Fruit fly (Drosophila melanogaster) whole organism, prepupa: Measurements from ENCODE around the gene CG31661.

Experiments used
- Blimp-1 ChIP-seq: fragments of 200-800 bp; sonication (Bioruptor generic); optimal IDR thresholded peaks from 3 replicates; lab custom pipeline; 2017; ENCODE audit warnings: missing biosample characterization, missing genetic modification characterization, mild to moderate bottlenecking, moderate library complexity, missing genetic modification reagents
- CG10631 ChIP-seq: fragments of 200-800 bp; sonication (Bioruptor generic); optimal IDR thresholded peaks from 2 replicates; lab custom pipeline; 2016; ENCODE audit warnings: missing biosample characterization, missing genetic modification characterization
- CG10669 ChIP-seq: fragments of 200-800 bp; sonication (Bioruptor generic); optimal IDR thresholded peaks from 3 replicates; lab custom pipeline; 2018; ENCODE audit warnings: missing biosample characterization, mild to moderate bottlenecking, missing genetic modification characterization, moderate library complexity
- CG11762 ChIP-seq: fragments of 200-800 bp; sonication (Bioruptor generic); optimal IDR thresholded peaks from 3 replicates; lab custom pipeline; 2016; ENCODE audit warnings: missing biosample characterization, missing genetic modification characterization; ENCODE audit not compliant: insufficient read depth
- CG11902 ChIP-seq: fragments of 200-800 bp; sonication (Bioruptor generic); optimal IDR thresholded peaks from 3 replicates; lab custom pipeline; 2016; ENCODE audit warnings: missing biosample characterization, missing genetic modification characterization
- CG1621 ChIP-seq: fragments of 200-800 bp; sonication (Bioruptor generic); optimal IDR thresholded peaks from 3 replicates; lab custom pipeline; 2018; ENCODE audit warnings: missing biosample characterization, mild to moderate bottlenecking, missing genetic modification characterization
- CG16779 ChIP-seq: fragments of 200-800 bp; sonication (Bioruptor generic); optimal IDR thresholded peaks from 3 replicates; lab custom pipeline; 2017; ENCODE audit warnings: missing biosample characterization, mild to moderate bottlenecking, missing genetic modification characterization
- CG3032 ChIP-seq: fragments of 200-800 bp; optimal IDR thresholded peaks from 2 replicates; lab custom pipeline; 2019; ENCODE audit warnings: missing biosample characterization, mild to moderate bottlenecking, missing genetic modification characterization, moderate library complexity
- CG31627 ChIP-seq: fragments of 200-800 bp; sonication (Bioruptor generic); optimal IDR thresholded peaks from 3 replicates; lab custom pipeline; 2016; ENCODE audit warnings: missing biosample characterization, missing genetic modification characterization
- CG32006 ChIP-seq: fragments of 200-800 bp; sonication (Bioruptor generic); optimal IDR thresholded peaks from 3 replicates; lab custom pipeline; 2017; ENCODE audit warnings: missing biosample characterization, mild to moderate bottlenecking, missing genetic modification characterization
- CG34406 ChIP-seq: fragments of 200-800 bp; sonication (Bioruptor generic); optimal IDR thresholded peaks from 3 replicates; lab custom pipeline; 2016; ENCODE audit warnings: missing biosample characterization, missing genetic modification characterization
- CG3919 ChIP-seq: fragments of 200-800 bp; sonication (Bioruptor generic); optimal IDR thresholded peaks from 3 replicates; lab custom pipeline; 2016; ENCODE audit warnings: missing biosample characterization, missing genetic modification characterization
- CG4318 ChIP-seq: fragments of 200-800 bp; sonication (Bioruptor generic); optimal IDR thresholded peaks from 3 replicates; lab custom pipeline; 2017; ENCODE audit warnings: missing biosample characterization, mild to moderate bottlenecking, missing genetic modification characterization
- CG6276 ChIP-seq: fragments of 200-800 bp; sonication (Bioruptor generic); optimal IDR thresholded peaks from 2 replicates; lab custom pipeline; 2017; ENCODE audit warnings: missing biosample characterization, mild to moderate bottlenecking, missing genetic modification characterization
- CG6792 ChIP-seq: fragments of 200-800 bp; sonication (Bioruptor generic); optimal IDR thresholded peaks from 3 replicates; lab custom pipeline; 2016; ENCODE audit warnings: missing biosample characterization, missing genetic modification characterization
- CG6808 ChIP-seq: fragments of 200-800 bp; sonication (Bioruptor generic); optimal IDR thresholded peaks from 3 replicates; lab custom pipeline; 2017; ENCODE audit warnings: missing biosample characterization, missing genetic modification characterization, mild to moderate bottlenecking, moderate library complexity, missing genetic modification reagents
- CG6854 ChIP-seq: fragments of 200-800 bp; sonication (Bioruptor generic); optimal IDR thresholded peaks from 2 replicates; lab custom pipeline; 2017; ENCODE audit warnings: missing biosample characterization, mild to moderate bottlenecking, missing genetic modification characterization
- CG7368 ChIP-seq: fragments of 200-800 bp; sonication (Bioruptor generic); optimal IDR thresholded peaks from 3 replicates; lab custom pipeline; 2016; ENCODE audit warnings: missing biosample characterization, missing genetic modification characterization
- CG8119 ChIP-seq: fragments of 200-800 bp; sonication (Bioruptor generic); IDR thresholded peaks from 3 replicates; pipeline ENCODE4 v1.3.6; 2022; ENCODE audit warnings: missing biosample characterization, missing genetic modification characterization
- CG8319 ChIP-seq: fragments of 200-800 bp; sonication (Bioruptor generic); optimal IDR thresholded peaks from 3 replicates; lab custom pipeline; 2016; ENCODE audit warnings: missing biosample characterization, missing genetic modification characterization
- CG8632 ChIP-seq: fragments of 200-800 bp; sonication (Bioruptor generic); optimal IDR thresholded peaks from 3 replicates; lab custom pipeline; 2016; ENCODE audit warnings: missing biosample characterization, missing genetic modification characterization
- CG9139 ChIP-seq: fragments of 200-800 bp; sonication (Bioruptor generic); optimal IDR thresholded peaks from 3 replicates; lab custom pipeline; 2017; ENCODE audit warnings: missing biosample characterization, mild to moderate bottlenecking, missing genetic modification characterization
- Eip75B ChIP-seq: fragments of 200-800 bp; sonication (Bioruptor generic); optimal IDR thresholded peaks from 3 replicates; lab custom pipeline; 2016; ENCODE audit warnings: missing biosample characterization, missing genetic modification characterization
- Eip78C ChIP-seq: fragments of 200-800 bp; sonication (Bioruptor generic); peaks from one replicate; lab custom pipeline; 2016; ENCODE audit warnings: missing biosample characterization, missing genetic modification characterization
- Eip93F ChIP-seq: fragments of 200-800 bp; sonication (Bioruptor generic); optimal IDR thresholded peaks from 2 replicates; lab custom pipeline; 2016; ENCODE audit warnings: missing biosample characterization, mild to moderate bottlenecking, missing genetic modification characterization
- Ets21C ChIP-seq: fragments of 200-800 bp; sonication (Bioruptor generic); optimal IDR thresholded peaks from 3 replicates; lab custom pipeline; 2016; ENCODE audit warnings: missing biosample characterization, missing genetic modification characterization
- Ets96B ChIP-seq: fragments of 200-800 bp; optimal IDR thresholded peaks from 2 replicates; lab custom pipeline; 2019; ENCODE audit warnings: missing biosample characterization, mild to moderate bottlenecking, missing genetic modification characterization, moderate library complexity
- Gug ChIP-seq: fragments of 200-800 bp; sonication (Bioruptor generic); IDR thresholded peaks from 2 replicates; pipeline ENCODE4 v1.3.6; 2022; ENCODE audit warnings: missing biosample characterization, missing genetic modification characterization
- Hr38 ChIP-seq: sonication (Bioruptor generic); optimal IDR thresholded peaks from 2 replicates; lab custom pipeline; 2016; ENCODE audit warnings: missing biosample characterization, missing genetic modification characterization
- Hr39 ChIP-seq: fragments of 200-800 bp; sonication (Bioruptor generic); optimal IDR thresholded peaks from 2 replicates; lab custom pipeline; 2016; ENCODE audit warnings: missing biosample characterization, missing genetic modification characterization
- Hr4 ChIP-seq: fragments of 200-800 bp; sonication (Bioruptor generic); optimal IDR thresholded peaks from 3 replicates; lab custom pipeline; 2016; ENCODE audit warnings: missing biosample characterization, missing genetic modification characterization
- Lpt ChIP-seq: fragments of 200-800 bp; sonication (Bioruptor generic); optimal IDR thresholded peaks from 3 replicates; lab custom pipeline; 2016; ENCODE audit warnings: missing biosample characterization, missing genetic modification characterization
- Met ChIP-seq: fragments of 200-800 bp; sonication (Bioruptor generic); optimal IDR thresholded peaks from 3 replicates; lab custom pipeline; 2016; ENCODE audit warnings: missing biosample characterization, missing genetic modification characterization
- OdsH ChIP-seq: fragments of 200-800 bp; sonication (Bioruptor generic); optimal IDR thresholded peaks from 3 replicates; lab custom pipeline; 2016; ENCODE audit warnings: missing biosample characterization, missing genetic modification characterization
- Smox ChIP-seq: fragments of 200-800 bp; sonication (Bioruptor generic); optimal IDR thresholded peaks from 3 replicates; lab custom pipeline; 2016; ENCODE audit warnings: missing biosample characterization, missing genetic modification characterization
- Sox102F ChIP-seq: fragments of 200-800 bp; sonication (Bioruptor generic); optimal IDR thresholded peaks from 2 replicates; lab custom pipeline; 2016; ENCODE audit warnings: missing biosample characterization, mild to moderate bottlenecking, missing genetic modification characterization
- Sox15 ChIP-seq: fragments of 200-800 bp; sonication (Bioruptor generic); optimal IDR thresholded peaks from 3 replicates; lab custom pipeline; 2016; ENCODE audit warnings: missing biosample characterization, missing genetic modification characterization
- achi ChIP-seq: fragments of 200-800 bp; sonication (Bioruptor generic); optimal IDR thresholded peaks from 3 replicates; lab custom pipeline; 2016; ENCODE audit warnings: missing biosample characterization, missing genetic modification characterization
- acj6 ChIP-seq: fragments of 200-800 bp; sonication (Bioruptor generic); optimal IDR thresholded peaks from 3 replicates; lab custom pipeline; 2016; ENCODE audit warnings: missing biosample characterization, missing genetic modification characterization
- dac ChIP-seq: fragments of 200-800 bp; sonication (Bioruptor generic); optimal IDR thresholded peaks from 2 replicates; lab custom pipeline; 2017; ENCODE audit warnings: missing biosample characterization, mild to moderate bottlenecking, missing genetic modification characterization
- dsx ChIP-seq: fragments of 200-800 bp; optimal IDR thresholded peaks from 3 replicates; lab custom pipeline; 2019; ENCODE audit warnings: missing biosample characterization, mild to moderate bottlenecking, missing genetic modification characterization, moderate library complexity; ENCODE audit not compliant: poor library complexity, severe bottlenecking
- eg ChIP-seq: fragments of 200-800 bp; sonication (Bioruptor generic); IDR thresholded peaks from 3 replicates; pipeline ENCODE4 v1.3.6; 2022; ENCODE audit warnings: missing biosample characterization, missing genetic modification characterization
- esn ChIP-seq: fragments of 200-800 bp; sonication (Bioruptor generic); optimal IDR thresholded peaks from 2 replicates; lab custom pipeline; 2016; ENCODE audit warnings: missing biosample characterization, mild to moderate bottlenecking, missing genetic modification characterization, moderate library complexity
- fd59A ChIP-seq: fragments of 200-800 bp; sonication (Bioruptor generic); optimal IDR thresholded peaks from 2 replicates; lab custom pipeline; 2017; ENCODE audit warnings: missing biosample characterization, mild to moderate bottlenecking, missing genetic modification characterization, missing genetic modification reagents
- fd85E ChIP-seq: fragments of 200-800 bp; sonication (Bioruptor generic); optimal IDR thresholded peaks from 3 replicates; lab custom pipeline; 2016; ENCODE audit warnings: missing biosample characterization, missing genetic modification characterization
- fkh ChIP-seq: fragments of 200-800 bp; sonication (Bioruptor generic); optimal IDR thresholded peaks from 3 replicates; lab custom pipeline; 2017; ENCODE audit warnings: missing biosample characterization, mild to moderate bottlenecking, missing genetic modification characterization, moderate library complexity
- net ChIP-seq: fragments of 200-800 bp; sonication (Bioruptor generic); optimal IDR thresholded peaks from 3 replicates; lab custom pipeline; 2016; ENCODE audit warnings: missing biosample characterization, missing genetic modification characterization
- pdm3 ChIP-seq: fragments of 200-800 bp; sonication (Bioruptor generic); optimal IDR thresholded peaks from 3 replicates; lab custom pipeline; 2016; ENCODE audit warnings: missing biosample characterization, missing genetic modification characterization
- salr ChIP-seq, 2 experiments: fragments of 200-800 bp; sonication (Bioruptor generic); optimal IDR thresholded peaks; 3 replicates each; lab custom pipeline; 2016 to 2018; ENCODE audit warnings: missing biosample characterization in 2 of 2, missing genetic modification characterization in 2 of 2, mild to moderate bottlenecking in 1 of 2
- ss ChIP-seq, 2 experiments: fragments of 200-800 bp; sonication (Bioruptor generic); optimal IDR thresholded peaks; 2 replicates in 1 of 2; 3 replicates in 1 of 2; lab custom pipeline; 2017 to 2018; ENCODE audit warnings: mild to moderate bottlenecking in 2 of 2, missing biosample characterization in 2 of 2, missing genetic modification characterization in 2 of 2, moderate library complexity in 1 of 2
- svp ChIP-seq: fragments of 200-800 bp; sonication (Bioruptor generic); peaks from one replicate; lab custom pipeline; 2016; ENCODE audit warnings: missing biosample characterization, missing genetic modification characterization
- topi ChIP-seq: fragments of 200-800 bp; sonication (Bioruptor generic); optimal IDR thresholded peaks from 3 replicates; lab custom pipeline; 2016; ENCODE audit warnings: missing biosample characterization, missing genetic modification characterization
- vri ChIP-seq: fragments of 200-800 bp; sonication (Bioruptor generic); optimal IDR thresholded peaks from 3 replicates; lab custom pipeline; 2016; ENCODE audit warnings: missing biosample characterization, mild to moderate bottlenecking, missing genetic modification characterization

CG31661 gene

dm6 chr2L:1455498-1455897 is 41.5 kb upstream of the CG31661 start:
- TF ChIP-seq salr (GFP tag; optimal IDR thresholded peaks at IDR 0.05; lab: Kevin White, UChicago) (peak in 1 of 2 experiments; percentile 37), CG11902 (no peak), svp (GFP tag; lab: Kevin White, UChicago) (peak; percentile 0), Sox15 (no peak), CG6276 (GFP tag; lab: Kevin White, UChicago) (peak; percentile 10), CG8632 (no peak), Sox102F (GFP tag; lab: Kevin White, UChicago) (no peak), Met (GFP tag; lab: Kevin White, UChicago) (no peak), CG10631 (GFP tag; lab: Kevin White, UChicago) (peak; percentile 39), Eip93F (GFP tag; lab: Kevin White, UChicago) (no peak), Ets96B (tag; lab: Kevin White, UChicago) (peak; percentile 51), fd85E (GFP tag; lab: Kevin White, UChicago) (no peak), Hr38 (GFP tag; lab: Kevin White, UChicago) (no peak), dsx (GFP tag; lab: Kevin White, UChicago) (no peak), CG3032 (tag; lab: Kevin White, UChicago) (peak; percentile 48), Hr39 (GFP tag; lab: Kevin White, UChicago) (no peak), CG6792 (GFP tag; lab: Kevin White, UChicago) (no peak), topi (no peak), fkh (no peak), Blimp-1 (no peak), CG31627 (GFP tag; lab: Kevin White, UChicago) (no peak), CG11762 (peak; percentile 10), Eip75B (GFP tag; lab: Kevin White, UChicago) (no peak), Smox (GFP tag; lab: Kevin White, UChicago) (no peak), Eip78C (GFP tag; lab: Kevin White, UChicago) (peak; percentile 78), ss (GFP tag; optimal IDR thresholded peaks at IDR 0.05; lab: Kevin White, UChicago) (no peak), OdsH (GFP tag; lab: Kevin White, UChicago) (no peak), CG8319 (GFP tag; lab: Kevin White, UChicago) (no peak), CG1621 (tag; lab: Kevin White, UChicago) (peak; percentile 0), Ets21C (GFP tag; lab: Kevin White, UChicago) (no peak), dac (no peak), Lpt (no peak), CG34406 (no peak), fd59A (GFP tag; lab: Kevin White, UChicago) (peak; percentile 47), CG3919 (GFP tag; lab: Kevin White, UChicago) (no peak), CG7368 (GFP tag; lab: Kevin White, UChicago) (no peak), CG6854 (GFP tag; lab: Kevin White, UChicago) (no peak), esn (GFP tag; lab: Kevin White, UChicago) (no peak), CG32006 (GFP tag; lab: Kevin White, UChicago) (peak; percentile 62), CG10669 (GFP tag; lab: Kevin White, UChicago) (peak; percentile 38), CG4318 (peak; percentile 14), CG16779 (tag; lab: Kevin White, UChicago) (no peak), net (GFP tag; lab: Kevin White, UChicago) (no peak), CG9139 (GFP tag; lab: Kevin White, UChicago) (no peak), CG6808 (peak; percentile 39), achi (GFP tag; lab: Kevin White, UChicago) (no peak), Hr4 (peak; percentile 34), vri (GFP tag; lab: Kevin White, UChicago) (no peak), CG8119 (peak; percentile 62; the same call in 2 of the 3 replicates), acj6 (GFP tag; lab: Kevin White, UChicago) (peak; percentile 2), pdm3 (GFP tag; lab: Kevin White, UChicago) (peak; percentile 33), eg (GFP tag; lab: Robert Waterston, UW) (no peak), Gug (no peak)
